Fruit fly (Drosophila melanogaster): ENCODE results near the gene PolG2.
A peak's percentile ranks its signal among the peaks of the same experiment; 100 is the strongest.

Gene PolG2

dm6 chr2L:13833058-13833457, at the start of gene PolG2, which contains the start of the genes GatC and Polr2C:
Gene PolG2, minus strand, starts transcription at chr2L:13833105.
Gene GatC, minus strand, starts transcription at chr2L:13833105.
Gene Polr2C, plus strand, starts transcription at chr2L:13833337.
- no peak for TF ChIP-seq pad (GFP tag; optimal IDR thresholded peaks at IDR 0.05)
- no peak for TF ChIP-seq ovo (GFP tag; optimal IDR thresholded peaks at IDR 0.05)
- TF ChIP-seq Hr96 (GFP tag; optimal IDR thresholded peaks at IDR 0.05) = no peak
- no peak for TF ChIP-seq CG7045 (GFP tag; optimal IDR thresholded peaks at IDR 0.05)
- TF ChIP-seq Crg-1 (GFP tag; optimal IDR thresholded peaks at IDR 0.05) = peak; percentile 33
- TF ChIP-seq CG12768 (GFP tag; optimal IDR thresholded peaks at IDR 0.05) = no peak
- TF ChIP-seq CG7101 (tag; optimal IDR thresholded peaks at IDR 0.05) = peak; percentile 53
- peak; percentile 12 for TF ChIP-seq CG1620 (GFP tag; optimal IDR thresholded peaks at IDR 0.05)
- no peak for TF ChIP-seq toe (GFP tag; optimal IDR thresholded peaks at IDR 0.05)
- peak; percentile 38 for TF ChIP-seq Mnt (GFP tag; optimal IDR thresholded peaks at IDR 0.05)
- no peak for TF ChIP-seq Clk (GFP tag; optimal IDR thresholded peaks at IDR 0.05)
- peak; percentile 0 for TF ChIP-seq tj (GFP tag; optimal IDR thresholded peaks at IDR 0.05)
- TF ChIP-seq bab1 (GFP tag; optimal IDR thresholded peaks at IDR 0.05) = no peak
- TF ChIP-seq kay (GFP tag; ENCODE audit: borderline replicate concordance) = no peak
- TF ChIP-seq CG33017 (tag; optimal IDR thresholded peaks at IDR 0.05) = peak; percentile 11
- TF ChIP-seq cic (GFP tag; optimal IDR thresholded peaks at IDR 0.05) = no peak
- no peak for TF ChIP-seq cnc (optimal IDR thresholded peaks at IDR 0.05)
- no peak for TF ChIP-seq CG5204 (GFP tag; optimal IDR thresholded peaks at IDR 0.05)
- no peak for TF ChIP-seq CG11617 (GFP tag; optimal IDR thresholded peaks at IDR 0.05)
- peak; percentile 19 for TF ChIP-seq CG14711 (tag; optimal IDR thresholded peaks at IDR 0.05)

- TF ChIP-seq CG7045 (GFP tag; optimal IDR thresholded peaks at IDR 0.05) (peak; percentile 30), CG11617 (GFP tag; optimal IDR thresholded peaks at IDR 0.05) (no peak)
These were observed 49.0 kb upstream of the PolG2 start for dm6 chr2L:13881939-13882338.

dm6 chr2L:13881387-13881902, 48.5 kb upstream of the PolG2 start:
- TF ChIP-seq pad (GFP tag; optimal IDR thresholded peaks at IDR 0.05) (no peak), cic (GFP tag; optimal IDR thresholded peaks at IDR 0.05) (peak; percentile 30)

dm6 chr2L:13878801-13879200, 45.9 kb upstream of the PolG2 start:
- no peak for TF ChIP-seq Clk (GFP tag; optimal IDR thresholded peaks at IDR 0.05)
- peak; percentile 85 for TF ChIP-seq kay (GFP tag; ENCODE audit: borderline replicate concordance)
- no peak for TF ChIP-seq ovo (GFP tag; optimal IDR thresholded peaks at IDR 0.05)
- peak; percentile 17 for TF ChIP-seq CG7101 (tag; optimal IDR thresholded peaks at IDR 0.05)
- TF ChIP-seq CG12768 (GFP tag; optimal IDR thresholded peaks at IDR 0.05) = no peak
- TF ChIP-seq pad (GFP tag; optimal IDR thresholded peaks at IDR 0.05) = no peak
- peak; percentile 15 for TF ChIP-seq CG14711 (tag; optimal IDR thresholded peaks at IDR 0.05)
- TF ChIP-seq Crg-1 (GFP tag; optimal IDR thresholded peaks at IDR 0.05) = no peak
- peak; percentile 20 for TF ChIP-seq Mnt (GFP tag; optimal IDR thresholded peaks at IDR 0.05)
- TF ChIP-seq CG1620 (GFP tag; optimal IDR thresholded peaks at IDR 0.05) = no peak
- TF ChIP-seq bab1 (GFP tag; optimal IDR thresholded peaks at IDR 0.05) = peak; percentile 36
- no peak for TF ChIP-seq CG7045 (GFP tag; optimal IDR thresholded peaks at IDR 0.05)
- TF ChIP-seq CG33017 (tag; optimal IDR thresholded peaks at IDR 0.05) = no peak
- no peak for TF ChIP-seq cnc (optimal IDR thresholded peaks at IDR 0.05)
- peak; percentile 20 for TF ChIP-seq cic (GFP tag; optimal IDR thresholded peaks at IDR 0.05)

dm6 chr2L:13877934-13878580, 45.2 kb upstream of the PolG2 start:
- no peak for TF ChIP-seq CG5204 (GFP tag; optimal IDR thresholded peaks at IDR 0.05)
- peak; percentile 2 for TF ChIP-seq CG33017 (tag; optimal IDR thresholded peaks at IDR 0.05)
- TF ChIP-seq CG11617 (GFP tag; optimal IDR thresholded peaks at IDR 0.05) = no peak
- peak; percentile 17 for TF ChIP-seq cic (GFP tag; optimal IDR thresholded peaks at IDR 0.05)
- TF ChIP-seq CG12768 (GFP tag; optimal IDR thresholded peaks at IDR 0.05) = peak; percentile 16
- TF ChIP-seq kay (GFP tag; ENCODE audit: borderline replicate concordance) = peak; percentile 89

dm6 chr2L:13876698-13877097, 43.8 kb upstream of the PolG2 start:
- TF ChIP-seq CG12768 (GFP tag; optimal IDR thresholded peaks at IDR 0.05) (no peak), CG33017 (tag; optimal IDR thresholded peaks at IDR 0.05) (no peak), CG7101 (tag; optimal IDR thresholded peaks at IDR 0.05) (no peak), CG1620 (GFP tag; optimal IDR thresholded peaks at IDR 0.05) (no peak), CG7045 (GFP tag; optimal IDR thresholded peaks at IDR 0.05) (no peak), CG11617 (GFP tag; optimal IDR thresholded peaks at IDR 0.05) (no peak), cic (GFP tag; optimal IDR thresholded peaks at IDR 0.05) (no peak), Clk (GFP tag; optimal IDR thresholded peaks at IDR 0.05) (no peak), Crg-1 (GFP tag; optimal IDR thresholded peaks at IDR 0.05) (no peak), pad (GFP tag; optimal IDR thresholded peaks at IDR 0.05) (no peak), tj (GFP tag; optimal IDR thresholded peaks at IDR 0.05) (no peak), ovo (GFP tag; optimal IDR thresholded peaks at IDR 0.05) (no peak), cnc (optimal IDR thresholded peaks at IDR 0.05) (no peak), CG5204 (GFP tag; optimal IDR thresholded peaks at IDR 0.05) (no peak), kay (GFP tag; ENCODE audit: borderline replicate concordance) (no peak), Hr96 (GFP tag; optimal IDR thresholded peaks at IDR 0.05) (no peak), toe (GFP tag; optimal IDR thresholded peaks at IDR 0.05) (no peak), bab1 (GFP tag; optimal IDR thresholded peaks at IDR 0.05) (no peak), Mnt (GFP tag; optimal IDR thresholded peaks at IDR 0.05) (no peak), CG14711 (tag; optimal IDR thresholded peaks at IDR 0.05) (no peak)
